Worm (Caenorhabditis elegans): ENCODE measurements around the gene ggtb-1.
A peak's percentile ranks its signal among the peaks of the same experiment; 100 is the strongest.

Gene ggtb-1

DNA sequence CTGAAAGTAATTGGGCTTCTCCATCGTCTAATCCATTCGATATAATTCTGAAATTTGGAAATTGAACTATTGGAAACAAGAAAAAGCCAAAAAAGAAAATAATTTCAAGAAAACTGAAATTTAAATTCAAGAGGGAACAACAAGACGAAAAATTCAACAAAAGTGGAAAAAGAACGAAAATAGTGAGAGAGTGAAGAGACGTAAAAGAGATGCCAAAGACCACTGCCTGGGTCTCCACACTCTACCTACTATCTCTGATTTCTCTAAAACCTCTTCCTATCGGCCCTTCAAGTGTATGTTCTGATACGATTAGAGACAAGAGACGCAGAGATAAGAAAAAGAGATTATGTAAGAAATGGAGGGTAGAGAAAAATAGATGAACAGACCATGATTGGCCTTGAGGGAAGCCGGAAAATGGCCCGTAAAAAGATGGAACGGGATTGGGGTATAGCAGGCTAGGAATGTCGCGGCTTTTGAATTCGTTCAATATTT is 20.2 kb downstream of the ggtb-1 start, which contains the start of gene ogt-1 (continued):
- TF ChIP-seq nfya-1 (tag; optimal IDR thresholded peaks at IDR 0.05; ENCODE audit: borderline replicate concordance, insufficient read depth) (no peak), lir-1 (GFP tag; conservative IDR thresholded peaks at IDR 0.05) (no peak), atf-7 (tag; optimal IDR thresholded peaks at IDR 0.05) (peak; percentile 75), bed-1 (GFP tag; IDR thresholded peaks at IDR 0.05) (no peak), ekl-4 (GFP tag; IDR thresholded peaks at IDR 0.05) (peak; percentile 69), dpff-1 (tag; optimal IDR thresholded peaks at IDR 0.05) (no peak), C06A6.2 (GFP tag; conservative IDR thresholded peaks at IDR 0.05) (peak; percentile 65; the same call in 1 of the 2 replicates), mxl-1 (tag; optimal IDR thresholded peaks at IDR 0.05) (no peak), him-1 (tag; optimal IDR thresholded peaks at IDR 0.05) (no peak), B0035.1 (tag; optimal IDR thresholded peaks at IDR 0.05) (no peak), dox-1 (GFP tag; IDR thresholded peaks at IDR 0.05) (peak; percentile 65), lsl-1 (GFP tag; optimal IDR thresholded peaks at IDR 0.05) (no peak), egrh-3 (GFP tag; IDR thresholded peaks at IDR 0.05) (no peak; the same call in 1 of the 2 replicates), Y79H2A.3 (GFP tag; conservative IDR thresholded peaks at IDR 0.05) (no peak), aptf-3 (GFP tag; IDR thresholded peaks at IDR 0.05) (no peak), tlf-1 (GFP tag; optimal IDR thresholded peaks at IDR 0.05) (no peak), efl-1 (GFP tag; optimal IDR thresholded peaks at IDR 0.05) (no peak), ztf-22 (GFP tag; optimal IDR thresholded peaks at IDR 0.05) (no peak), K12H6.12 (tag; optimal IDR thresholded peaks at IDR 0.05) (peak; percentile 63), B0336.3 (GFP tag; IDR thresholded peaks at IDR 0.05) (0 out of 2 replicates have a peak, but pooled peaks have one; percentile 38), nhr-90 (tag; optimal IDR thresholded peaks at IDR 0.05) (no peak), snpc-1.1 (tag; optimal IDR thresholded peaks at IDR 0.05; ENCODE audit: insufficient read depth) (no peak), snpc-3.4 (tag; optimal IDR thresholded peaks at IDR 0.05) (peak; percentile 64), sdz-38 (tag; optimal IDR thresholded peaks at IDR 0.05) (no peak), ceh-27 (GFP tag; optimal IDR thresholded peaks at IDR 0.05) (peak; percentile 76), F49E8.2 (tag; optimal IDR thresholded peaks at IDR 0.05; ENCODE audit: insufficient read depth) (no peak), K11D2.4 (GFP tag; IDR thresholded peaks at IDR 0.05) (peak; percentile 58; the same call in 1 of the 2 replicates), nhr-120 (GFP tag; IDR thresholded peaks at IDR 0.05) (no peak), pha-4 (tag; optimal IDR thresholded peaks at IDR 0.05) (no peak), hlh-12 (tag; optimal IDR thresholded peaks at IDR 0.05) (no peak), xnd-1 (tag; optimal IDR thresholded peaks at IDR 0.05) (no peak), Y53G8AR.9 (GFP tag; conservative IDR thresholded peaks at IDR 0.05) (0 out of 2 replicates have a peak, but pooled peaks have one; percentile 48), F52B5.7 (tag; optimal IDR thresholded peaks at IDR 0.05) (no peak), F39B2.1 (GFP tag; IDR thresholded peaks at IDR 0.05) (no peak), hmg-1.2 (GFP tag; IDR thresholded peaks at IDR 0.05) (peak; percentile 89), madf-3 (GFP tag; IDR thresholded peaks at IDR 0.05) (no peak), akir-1 (GFP tag; optimal IDR thresholded peaks at IDR 0.05) (no peak), unc-62 (GFP tag; optimal IDR thresholded peaks at IDR 0.05) (peak; percentile 28), bed-2 (GFP tag; IDR thresholded peaks at IDR 0.05) (no peak), mel-28 (tag; optimal IDR thresholded peaks at IDR 0.05; ENCODE audit: borderline replicate concordance) (no peak), Y67H2A.10 (GFP tag; conservative IDR thresholded peaks at IDR 0.05) (no peak), let-607 (tag; optimal IDR thresholded peaks at IDR 0.05) (peak in 1 of 2 experiments; percentile 2), mcd-1 (GFP tag; IDR thresholded peaks at IDR 0.05) (peak; percentile 43), athp-1 (tag; optimal IDR thresholded peaks at IDR 0.05) (peak; percentile 13), ama-1 (optimal IDR thresholded peaks at IDR 0.05) (no peak), ama-1 (GFP tag; optimal IDR thresholded peaks at IDR 0.05) (no peak), ceh-91 (GFP tag; IDR thresholded peaks at IDR 0.05) (no peak), F33H1.4 (GFP tag; IDR thresholded peaks at IDR 0.05) (no peak), tbx-9 (tag; optimal IDR thresholded peaks at IDR 0.05; ENCODE audit: borderline replicate concordance) (no peak)
